Fruit fly (Drosophila melanogaster) whole organism, wandering third instar larva: ENCODE results near the gene CG31457.

Experiments used
- CG32264 ChIP-seq: fragments of 200-800 bp; sonication (Bioruptor generic); optimal IDR thresholded peaks from 2 replicates; lab custom pipeline; 2016; ENCODE audit warnings: missing biosample characterization, missing genetic modification characterization
- Dfd ChIP-seq: fragments of >200 bp; optimal IDR thresholded peaks from 2 replicates; lab custom pipeline; 2017; ENCODE audit warnings: missing biosample characterization, missing genetic modification characterization
- Hr83 ChIP-seq: fragments of 200-300 bp; sonication (Bioruptor generic); optimal IDR thresholded peaks from 2 replicates; lab custom pipeline; 2016; ENCODE audit warnings: missing biosample characterization, mild to moderate bottlenecking, missing genetic modification characterization, moderate library complexity; ENCODE audit not compliant: poor library complexity, severe bottlenecking
- Jra ChIP-seq: sonication (Bioruptor generic); optimal IDR thresholded peaks from 2 replicates; lab custom pipeline; 2016; ENCODE audit warnings: missing biosample characterization, missing genetic modification characterization
- Mio ChIP-seq: sonication (Bioruptor generic); optimal IDR thresholded peaks from 2 replicates; lab custom pipeline; 2016; ENCODE audit warnings: missing biosample characterization, missing genetic modification characterization
- Myc ChIP-seq: fragments of >200 bp; optimal IDR thresholded peaks from 2 replicates; lab custom pipeline; 2017
- ey ChIP-seq: fragments of 200-800 bp; sonication (Bioruptor generic); optimal IDR thresholded peaks from 2 replicates; lab custom pipeline; 2016; ENCODE audit warnings: missing biosample characterization, missing genetic modification characterization
- fru ChIP-seq: fragments of 200-800 bp; sonication (Bioruptor generic); optimal IDR thresholded peaks from 3 replicates; lab custom pipeline; 2016; ENCODE audit warnings: missing biosample characterization, mild to moderate bottlenecking, missing genetic modification characterization
- jim ChIP-seq: fragments of 175-275, 200-325 bp; sonication (Bioruptor generic); optimal IDR thresholded peaks from 2 replicates; lab custom pipeline; 2016; ENCODE audit warnings: missing biosample characterization, mild to moderate bottlenecking, missing genetic modification characterization
- tai ChIP-seq: sonication (Bioruptor generic); optimal IDR thresholded peaks from 2 replicates; lab custom pipeline; 2016; ENCODE audit warnings: missing biosample characterization, missing genetic modification characterization
- usp ChIP-seq: fragments of >200 bp; optimal IDR thresholded peaks from 2 replicates; lab custom pipeline; 2017; ENCODE audit warnings: missing biosample characterization, missing genetic modification characterization

- TF ChIP-seq fru (GFP tag; lab: Kevin White, UChicago): no peak
- no peak for TF ChIP-seq Hr83 (GFP tag; lab: Kevin White, UChicago)
- no peak for TF ChIP-seq CG32264
- no peak for TF ChIP-seq ey (GFP tag; lab: Kevin White, UChicago)
- TF ChIP-seq tai (GFP tag; lab: Kevin White, UChicago): no peak
- TF ChIP-seq Myc (lab: Kevin White, UChicago): no peak
- TF ChIP-seq Dfd (GFP tag; lab: Kevin White, UChicago): no peak
- TF ChIP-seq Jra: no peak
- TF ChIP-seq jim: no peak
- TF ChIP-seq Mio (GFP tag; lab: Kevin White, UChicago): no peak
- no peak for TF ChIP-seq usp
Measured at dm6 chr3R:23097197-23097809, 30.5 kb downstream of the CG31457 start, which contains the start of gene CG6733.
